Worm (Caenorhabditis elegans) whole organism, midembryonic: ENCODE results near the gene nhr-261.

Experiments used
- cog-1 ChIP-seq: sonication (generic microtip); optimal IDR thresholded peaks from 2 replicates; lab custom pipeline; 2016; ENCODE audit warnings: missing genetic modification characterization, missing compliant biosample characterization
- flt-1 ChIP-seq: fragments of 200-800 bp; sonication (Bioruptor generic); IDR thresholded peaks from 2 replicates; pipeline ENCODE4 v1.3.6; 2022; ENCODE audit warnings: missing genetic modification characterization, missing compliant biosample characterization
- klf-2 ChIP-seq: fragments of 200-800 bp; sonication (Bioruptor generic); conservative IDR thresholded peaks from 2 replicates; pipeline ENCODE4 v1.3.6; 2022; ENCODE audit warnings: missing genetic modification reagents, missing genetic modification characterization, missing compliant biosample characterization
- med-1 ChIP-seq: sonication (generic microtip); optimal IDR thresholded peaks from 2 replicates; lab custom pipeline; 2017; ENCODE audit warnings: missing genetic modification characterization, mild to moderate bottlenecking, missing compliant biosample characterization, antibody characterized with exemption, missing genetic modification reagents; ENCODE audit not compliant: insufficient read depth
- ref-1 ChIP-seq: fragments of 200-800 bp; sonication (Bioruptor generic); conservative IDR thresholded peaks from 2 replicates; pipeline ENCODE4 v1.3.6; 2022; ENCODE audit warnings: missing genetic modification reagents, missing genetic modification characterization, missing compliant biosample characterization
- ztf-23 ChIP-seq: fragments of 200-800 bp; sonication (Bioruptor generic); IDR thresholded peaks from 2 replicates; pipeline ENCODE4 v1.3.6; 2022; ENCODE audit warnings: missing genetic modification reagents, missing genetic modification characterization, missing compliant biosample characterization

- no peak for TF ChIP-seq med-1 (GFP tag; lab: Kevin White, UChicago)
- no peak for TF ChIP-seq ref-1 (GFP tag; lab: Robert Waterston, UW)
- no peak for TF ChIP-seq ztf-23 (GFP tag; lab: Robert Waterston, UW)
- TF ChIP-seq flt-1 (GFP tag; lab: Robert Waterston, UW), result no peak
- TF ChIP-seq cog-1, result no peak
- TF ChIP-seq klf-2 (GFP tag; lab: Robert Waterston, UW), result no peak
Measured at ce11 chrII:3910737-3911136, 46.2 kb upstream of the nhr-261 start, which contains the start of gene bcmo-2.
